Fruit fly (Drosophila melanogaster): ENCODE measurements around the gene Usp12-46.

Usp12-46 gene

DNA sequence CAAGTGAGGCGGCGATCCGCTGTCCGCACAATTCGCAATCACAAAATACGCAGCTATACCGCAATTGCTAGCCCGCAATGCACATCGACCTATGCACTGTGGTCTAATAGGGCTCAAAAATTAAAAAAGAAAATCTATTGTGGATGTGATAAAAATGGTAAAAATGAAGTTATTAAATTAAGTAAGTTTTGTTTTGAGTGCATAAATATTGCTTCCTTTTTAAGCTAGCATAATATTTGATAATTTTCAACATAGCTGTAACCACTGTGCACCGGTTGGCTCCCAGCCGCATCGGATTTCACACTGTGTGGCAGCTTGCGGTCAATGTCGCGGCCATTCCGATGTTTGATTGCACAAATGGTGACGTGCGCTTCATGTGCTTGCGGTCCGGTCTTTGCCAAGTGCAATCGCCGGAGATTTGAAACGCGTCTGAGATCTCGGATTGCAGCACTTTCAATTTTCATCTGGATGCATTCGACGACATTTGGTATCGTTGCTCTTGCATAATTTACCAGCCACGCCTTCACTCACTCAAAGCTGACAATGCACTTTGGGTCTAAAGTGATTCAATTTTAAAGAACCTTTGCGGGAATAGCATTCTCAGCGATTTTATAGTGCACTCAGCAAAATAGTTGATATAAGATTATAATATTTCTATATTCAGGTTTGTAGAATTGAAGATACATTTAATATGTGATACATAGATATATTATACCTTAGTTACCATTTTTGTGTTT is 65.9 kb downstream of the Usp12-46 start (continued):
- no peak for TF ChIP-seq her (GFP tag; optimal IDR thresholded peaks at IDR 0.05)
- TF ChIP-seq Atf6 (GFP tag; IDR thresholded peaks at IDR 0.05): no peak
- TF ChIP-seq gt (GFP tag; IDR thresholded peaks at IDR 0.05): no peak
- no peak for TF ChIP-seq fd3F (GFP tag; optimal IDR thresholded peaks at IDR 0.05)
- peak; percentile 34; the same call in 1 of the 2 replicates for TF ChIP-seq CG32772 (GFP tag; IDR thresholded peaks at IDR 0.05)
- peak; percentile 34 for TF ChIP-seq nmo (GFP tag; optimal IDR thresholded peaks at IDR 0.05)
- TF ChIP-seq onecut (GFP tag; IDR thresholded peaks at IDR 0.05): no peak
- TF ChIP-seq btn (GFP tag; optimal IDR thresholded peaks at IDR 0.05): no peak
- TF ChIP-seq CG2120 (GFP tag; optimal IDR thresholded peaks at IDR 0.05): no peak
- TF ChIP-seq CG8478 (optimal IDR thresholded peaks at IDR 0.05): no peak
- no peak for TF ChIP-seq Ets97D (GFP tag; optimal IDR thresholded peaks at IDR 0.05)
- no peak for TF ChIP-seq Asciz (GFP tag; optimal IDR thresholded peaks at IDR 0.05)
- no peak for TF ChIP-seq mirr (GFP tag; optimal IDR thresholded peaks at IDR 0.05)
- no peak for TF ChIP-seq CG1529 (GFP tag; optimal IDR thresholded peaks at IDR 0.05)
- no peak for TF ChIP-seq lilli (GFP tag; optimal IDR thresholded peaks at IDR 0.05)
- no peak for TF ChIP-seq bbx (GFP tag; IDR thresholded peaks at IDR 0.05; ENCODE audit: partially characterized antibody)
- 0 out of 3 replicates have a peak, but pooled peaks have one; percentile 32 for TF ChIP-seq CG16813 (GFP tag; IDR thresholded peaks at IDR 0.05; ENCODE audit: partially characterized antibody)
- peak; percentile 42 for TF ChIP-seq zen (tag; optimal IDR thresholded peaks at IDR 0.05)
- TF ChIP-seq pan (optimal IDR thresholded peaks at IDR 0.05): no peak
- TF ChIP-seq pan (GFP tag; optimal IDR thresholded peaks at IDR 0.05 in 1 of 2, IDR thresholded peaks at IDR 0.05 in 1 of 2): peak in 1 of 2 experiments; percentile 46
- TF ChIP-seq crp (GFP tag; optimal IDR thresholded peaks at IDR 0.05): no peak
- no peak for TF ChIP-seq Rfx (GFP tag; IDR thresholded peaks at IDR 0.05)
- TF ChIP-seq Sox102F (GFP tag; optimal IDR thresholded peaks at IDR 0.05): peak; percentile 13
- TF ChIP-seq GATAe (GFP tag; conservative IDR thresholded peaks at IDR 0.05): no peak
- TF ChIP-seq grau (tag; optimal IDR thresholded peaks at IDR 0.05): no peak
- no peak; the same call in 1 of the 2 replicates for TF ChIP-seq chm (GFP tag; IDR thresholded peaks at IDR 0.05)
- no peak for TF ChIP-seq Fer2 (tag; optimal IDR thresholded peaks at IDR 0.05)
- 0 out of 2 replicates have a peak, but pooled peaks have one; percentile 51 for TF ChIP-seq CG17328 (GFP tag; IDR thresholded peaks at IDR 0.05)
- no peak for TF ChIP-seq CG14860 (GFP tag; IDR thresholded peaks at IDR 0.05; ENCODE audit: partially characterized antibody)
- TF ChIP-seq ham (GFP tag; IDR thresholded peaks at IDR 0.05): no peak
- TF ChIP-seq CG17361 (GFP tag; IDR thresholded peaks at IDR 0.05): no peak
- no peak for TF ChIP-seq Deaf1 (tag; optimal IDR thresholded peaks at IDR 0.05)
- no peak for TF ChIP-seq CG10979 (tag; optimal IDR thresholded peaks at IDR 0.05)
- no peak for TF ChIP-seq Trl (optimal IDR thresholded peaks at IDR 0.05)
- no peak for TF ChIP-seq Trl (GFP tag; optimal IDR thresholded peaks at IDR 0.05)
- no peak for TF ChIP-seq Sry-β (GFP tag; optimal IDR thresholded peaks at IDR 0.05)
- no peak for TF ChIP-seq Camta (GFP tag; optimal IDR thresholded peaks at IDR 0.05)
- TF ChIP-seq fu2 (GFP tag; optimal IDR thresholded peaks at IDR 0.05): no peak
- TF ChIP-seq Fer3 (tag; optimal IDR thresholded peaks at IDR 0.05): no peak
- TF ChIP-seq vfl (GFP tag; optimal IDR thresholded peaks at IDR 0.05): no peak
- TF ChIP-seq CG13287 (GFP tag; IDR thresholded peaks at IDR 0.05; ENCODE audit: partially characterized antibody): no peak
- no peak for TF ChIP-seq CG13424 (tag; optimal IDR thresholded peaks at IDR 0.05)
- TF ChIP-seq HmgZ (tag; optimal IDR thresholded peaks at IDR 0.05): no peak
- TF ChIP-seq dm (GFP tag; optimal IDR thresholded peaks at IDR 0.05): no peak
- TF ChIP-seq CG8388 (GFP tag; optimal IDR thresholded peaks at IDR 0.05): no peak
- no peak for TF ChIP-seq CTCF (GFP tag; optimal IDR thresholded peaks at IDR 0.05)
- TF ChIP-seq toy (GFP tag; IDR thresholded peaks at IDR 0.05): no peak
- TF ChIP-seq Optix (GFP tag; IDR thresholded peaks at IDR 0.05): no peak
- no peak for TF ChIP-seq D19B (GFP tag; optimal IDR thresholded peaks at IDR 0.05)
- no peak for TF ChIP-seq CG13775 (GFP tag; optimal IDR thresholded peaks at IDR 0.05)
- TF ChIP-seq sens-2 (GFP tag; IDR thresholded peaks at IDR 0.05): 0 out of 2 replicates have a peak, but pooled peaks have one; percentile 5

Data from whole organism, embryonic.